Fruit fly (Drosophila melanogaster): ENCODE data around the gene CG9312.

dm6 chr3R:13809261-13809660 lies 43.7 kb downstream of the CG9312 start:
- TF ChIP-seq CG8478 (optimal IDR thresholded peaks at IDR 0.05) (no peak), CTCF (optimal IDR thresholded peaks at IDR 0.05) (no peak)

Measured in S2 (cell line).